Worm (Caenorhabditis elegans) whole organism, late embryonic: ENCODE results near the gene flp-3.

Source experiments
- ama-1 ChIP-seq: fragments of 150-350 bp; optimal IDR thresholded peaks from 2 replicates; lab custom pipeline; 2014
- pag-3 ChIP-seq: sonication (generic microtip); optimal IDR thresholded peaks from 2 replicates; lab custom pipeline; 2016; ENCODE audit warnings: missing compliant biosample characterization, missing genetic modification characterization, borderline replicate concordance

- no peak for TF ChIP-seq pag-3 (tag; lab: Kevin White, UChicago)
- TF ChIP-seq ama-1 (lab: Kevin White, UChicago), result no peak
These were observed 30.3 kb upstream of the flp-3 start for ce11 chrX:10123015-10123414.
